Worm (Caenorhabditis elegans) whole organism, L2 larva: ENCODE results near the gene E04F6.4.

ENCODE experiments used
- C34F6.9 ChIP-seq: fragments of 150-350 bp; optimal IDR thresholded peaks from 2 replicates; lab custom pipeline; 2014; ENCODE audit warnings: missing biosample characterization, missing genetic modification characterization
- Y55F3AM.14 ChIP-seq: fragments of 200-800 bp; sonication (Bioruptor generic); optimal IDR thresholded peaks from 2 replicates; lab custom pipeline; 2018; ENCODE audit warnings: mild to moderate bottlenecking, missing genetic modification characterization, missing compliant biosample characterization
- alr-1 ChIP-seq: fragments of 150-350 bp; optimal IDR thresholded peaks from 2 replicates; lab custom pipeline; 2014; ENCODE audit warnings: missing biosample characterization, missing genetic modification characterization
- aly-2 ChIP-seq: fragments of 150-350 bp; optimal IDR thresholded peaks from 2 replicates; lab custom pipeline; 2014; ENCODE audit warnings: missing biosample characterization, missing genetic modification characterization
- ama-1 ChIP-seq: fragments of 150-350 bp; optimal IDR thresholded peaks from 2 replicates; lab custom pipeline; 2018; ENCODE audit warnings: inconsistent platforms
- ceh-82 ChIP-seq: fragments of 150-350 bp; optimal IDR thresholded peaks from 2 replicates; lab custom pipeline; 2014; ENCODE audit warnings: missing biosample characterization, missing genetic modification characterization
- egl-27 ChIP-seq: sonication (generic microtip); optimal IDR thresholded peaks from 3 replicates; lab custom pipeline; 2017; ENCODE audit warnings: missing biosample characterization, missing genetic modification reagents, missing genetic modification characterization
- elt-1 ChIP-seq: fragments of 150-350 bp; optimal IDR thresholded peaks from 2 replicates; lab custom pipeline; 2014; ENCODE audit warnings: missing biosample characterization, missing genetic modification characterization
- elt-3 ChIP-seq: sonication (generic microtip); optimal IDR thresholded peaks from 2 replicates; lab custom pipeline; 2017; ENCODE audit warnings: missing biosample characterization, missing genetic modification characterization
- fos-1 ChIP-seq: fragments of 150-350 bp; optimal IDR thresholded peaks from 2 replicates; lab custom pipeline; 2014; ENCODE audit warnings: missing biosample characterization, missing genetic modification characterization
- gmeb-1 ChIP-seq: fragments of 150-350 bp; optimal IDR thresholded peaks from 2 replicates; lab custom pipeline; 2014; ENCODE audit warnings: missing biosample characterization, missing genetic modification characterization
- lin-11 ChIP-seq: fragments of 150-350 bp; sonication (generic microtip); optimal IDR thresholded peaks from 2 replicates; lab custom pipeline; 2014; ENCODE audit warnings: missing biosample characterization, missing genetic modification characterization, inconsistent platforms, mixed read lengths
- lsy-2 ChIP-seq, 2 experiments: fragments of 150-350 bp in 1 of 2; sonication (generic microtip) in 1 of 2; optimal IDR thresholded peaks; 2 replicates each; lab custom pipeline; 2014 to 2017; ENCODE audit warnings: missing biosample characterization in 2 of 2, missing genetic modification characterization in 2 of 2
- mab-5 ChIP-seq: fragments of 150-350 bp; optimal IDR thresholded peaks from 2 replicates; lab custom pipeline; 2014; ENCODE audit warnings: missing biosample characterization, missing genetic modification characterization
- mbf-1 ChIP-seq: sonication (generic microtip); optimal IDR thresholded peaks from 2 replicates; lab custom pipeline; 2017; ENCODE audit warnings: missing biosample characterization, missing genetic modification characterization
- mdl-1 ChIP-seq, 2 experiments: fragments of 150-350 bp in 1 of 2; sonication (generic microtip) in 1 of 2; optimal IDR thresholded peaks; 2 replicates each; lab custom pipeline; 2017; ENCODE audit warnings: missing biosample characterization in 2 of 2, missing genetic modification characterization in 2 of 2
- nhr-11 ChIP-seq: fragments of 150-350 bp; optimal IDR thresholded peaks from 2 replicates; lab custom pipeline; 2014; ENCODE audit warnings: missing biosample characterization, missing genetic modification characterization
- nhr-12 ChIP-seq: fragments of 150-350 bp; optimal IDR thresholded peaks from 2 replicates; lab custom pipeline; 2014; ENCODE audit warnings: missing biosample characterization, missing genetic modification characterization
- nhr-129 ChIP-seq: fragments of 150-350 bp; optimal IDR thresholded peaks from 2 replicates; lab custom pipeline; 2014; ENCODE audit warnings: missing biosample characterization, missing genetic modification characterization
- nhr-21 ChIP-seq: fragments of 150-350 bp; optimal IDR thresholded peaks from 2 replicates; lab custom pipeline; 2014; ENCODE audit warnings: missing biosample characterization, missing genetic modification characterization
- nhr-23 ChIP-seq: fragments of 150-350 bp; optimal IDR thresholded peaks from 2 replicates; lab custom pipeline; 2014; ENCODE audit warnings: missing biosample characterization, missing genetic modification reagents, missing genetic modification characterization
- nhr-237 ChIP-seq: fragments of 150-350 bp; optimal IDR thresholded peaks from 2 replicates; lab custom pipeline; 2014; ENCODE audit warnings: missing biosample characterization, missing genetic modification characterization
- nhr-25 ChIP-seq: fragments of 150-350 bp; sonication (generic microtip); optimal IDR thresholded peaks from 3 replicates; lab custom pipeline; 2014; ENCODE audit warnings: missing biosample characterization, missing genetic modification characterization
- nhr-6 ChIP-seq: fragments of 150-350 bp; optimal IDR thresholded peaks from 2 replicates; lab custom pipeline; 2014; ENCODE audit warnings: missing biosample characterization, missing genetic modification characterization
- nhr-77 ChIP-seq: fragments of 150-350 bp; optimal IDR thresholded peaks from 2 replicates; lab custom pipeline; 2014; ENCODE audit warnings: missing biosample characterization, missing genetic modification characterization
- peb-1 ChIP-seq: fragments of 150-350 bp; optimal IDR thresholded peaks from 2 replicates; lab custom pipeline; 2014; ENCODE audit warnings: missing biosample characterization, missing genetic modification characterization
- skn-1 ChIP-seq: sonication (generic microtip); optimal IDR thresholded peaks from 2 replicates; lab custom pipeline; 2017; ENCODE audit warnings: missing biosample characterization, missing genetic modification characterization
- sma-3 ChIP-seq: sonication (generic microtip); optimal IDR thresholded peaks from 2 replicates; lab custom pipeline; 2016; ENCODE audit warnings: missing genetic modification reagents, missing genetic modification characterization, missing compliant biosample characterization
- unc-62 ChIP-seq: fragments of 150-350 bp; optimal IDR thresholded peaks from 2 replicates; lab custom pipeline; 2014; ENCODE audit warnings: missing biosample characterization, missing genetic modification reagents, missing genetic modification characterization
- zag-1 ChIP-seq: fragments of 150-350 bp; optimal IDR thresholded peaks from 2 replicates; lab custom pipeline; 2014; ENCODE audit warnings: missing biosample characterization, missing genetic modification characterization
- ztf-11 ChIP-seq: sonication (generic microtip); optimal IDR thresholded peaks from 2 replicates; lab custom pipeline; 2017; ENCODE audit warnings: missing biosample characterization, missing genetic modification characterization
- ztf-4 ChIP-seq: fragments of 150-350 bp; optimal IDR thresholded peaks from 2 replicates; lab custom pipeline; 2014; ENCODE audit warnings: missing biosample characterization, missing genetic modification characterization

The E04F6.4 gene

ce11 chrII:7203110-7203509, 13.9 kb downstream of the E04F6.4 start, which contains the start of gene srd-56:
TSS of gene srd-56 (minus strand) at chrII:7203210.
- TF ChIP-seq ama-1 (lab: Kevin White, UChicago) (no peak), C34F6.9 (no peak), nhr-6 (no peak)

- TF ChIP-seq skn-1 (no peak), elt-3 (tag; lab: Kevin White, UChicago) (no peak), alr-1 (tag; lab: Kevin White, UChicago) (no peak), nhr-21 (tag; lab: Kevin White, UChicago) (no peak), ztf-4 (no peak), gmeb-1 (no peak), C34F6.9 (no peak), nhr-77 (no peak)
Observed at ce11 chrII:7204951-7205350, 15.7 kb downstream of the E04F6.4 start, which contains the start of gene srd-58. TSS of gene srd-58 (minus strand) at chrII:7205051.

ce11 chrII:7205388-7205787, 16.2 kb downstream of the E04F6.4 start, which contains the start of gene srd-59:
TSS of gene srd-59 (plus strand) at chrII:7205688.
- TF ChIP-seq sma-3 (no peak), unc-62 (GFP tag; lab: Kevin White, UChicago) (no peak), nhr-237 (tag; lab: Kevin White, UChicago) (no peak), mbf-1 (tag; lab: Kevin White, UChicago) (no peak), ztf-11 (no peak), ama-1 (lab: Kevin White, UChicago) (no peak), lin-11 (tag; lab: Kevin White, UChicago) (no peak), peb-1 (tag; lab: Kevin White, UChicago) (no peak), mdl-1 (tag; optimal IDR thresholded peaks at IDR 0.05; lab: Kevin White, UChicago) (no peak), nhr-77 (no peak), nhr-23 (tag; lab: Kevin White, UChicago) (no peak)

ce11 chrII:7207649-7208048, 18.4 kb downstream of the E04F6.4 start:
- TF ChIP-seq nhr-11 (tag; lab: Kevin White, UChicago) (no peak), gmeb-1 (no peak), C34F6.9 (no peak), Y55F3AM.14 (GFP tag; lab: Kevin White, UChicago) (no peak), nhr-129 (tag; lab: Kevin White, UChicago) (no peak), nhr-12 (tag; lab: Kevin White, UChicago) (no peak), zag-1 (tag; lab: Kevin White, UChicago) (no peak)
- TF ChIP-seq, all 48 proteins: peak for 0

- TF ChIP-seq nhr-25 (tag; lab: Kevin White, UChicago) (no peak), ceh-82 (no peak), ztf-4 (no peak), nhr-12 (tag; lab: Kevin White, UChicago) (no peak), gmeb-1 (no peak), fos-1 (tag; lab: Kevin White, UChicago) (no peak), C34F6.9 (no peak), egl-27 (no peak), aly-2 (tag; lab: Kevin White, UChicago) (no peak), mab-5 (tag; lab: Kevin White, UChicago) (no peak), elt-1 (no peak)
- TF ChIP-seq, all 48 proteins: peak for 0
Observed at ce11 chrII:7208184-7208583, 19.0 kb downstream of the E04F6.4 start, which contains the start of gene dhs-7. TSS of gene dhs-7 (minus strand) at chrII:7208460.

- TF ChIP-seq aly-2 (tag; lab: Kevin White, UChicago) (no peak), mdl-1 (tag; optimal IDR thresholded peaks at IDR 0.05; lab: Kevin White, UChicago) (no peak), zag-1 (tag; lab: Kevin White, UChicago) (no peak)
Observed at ce11 chrII:7210187-7210586, 21.0 kb downstream of the E04F6.4 start, which contains the start of gene E04F6.15. TSS of gene E04F6.15 (minus strand) at chrII:7210287.

ce11 chrII:7211280-7211679, 22.1 kb downstream of the E04F6.4 start, which contains the start of gene E04F6.8:
TSS of gene E04F6.8 (minus strand) at chrII:7211380.
- peak in 1 of 2 experiments; percentile 36 for TF ChIP-seq lsy-2 (tag; optimal IDR thresholded peaks at IDR 0.05; lab: Kevin White, UChicago)
- TF ChIP-seq nhr-237 (tag; lab: Kevin White, UChicago), result no peak
- no peak for TF ChIP-seq elt-1
